Fruit fly (Drosophila melanogaster): ENCODE measurements around the gene Tsp26A.

Gene Tsp26A

DNA sequence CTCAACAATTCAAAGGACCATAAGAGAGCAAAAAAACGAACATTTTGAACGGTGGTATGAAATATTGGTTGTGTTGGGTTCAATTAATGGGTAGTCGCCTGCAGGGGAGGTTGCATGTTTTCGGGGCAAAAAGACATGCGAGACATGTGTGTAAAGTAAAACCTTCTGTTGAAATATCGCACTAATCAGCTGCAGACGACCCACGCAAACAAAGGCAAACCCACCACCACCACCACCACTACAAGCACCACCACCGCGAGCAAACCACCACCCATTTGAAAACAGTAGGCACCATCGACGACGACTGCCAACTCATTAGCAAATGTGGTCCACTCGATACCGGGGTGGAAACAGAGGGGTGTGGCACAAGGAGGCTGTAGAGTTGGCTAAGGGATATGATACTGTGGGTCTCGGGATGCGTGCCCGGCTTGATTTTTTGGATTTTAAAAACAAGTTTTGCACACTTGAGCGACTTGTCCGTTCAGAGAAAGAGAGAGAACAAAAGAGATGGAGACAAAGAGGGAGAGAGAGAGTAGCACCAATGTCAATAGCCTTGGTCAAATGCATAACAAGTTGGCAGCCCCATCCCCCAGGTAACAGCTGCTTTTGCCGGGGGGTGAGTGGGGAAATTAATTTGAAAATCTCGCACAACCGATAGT, 22.8 kb upstream of the Tsp26A start (continued):
- TF ChIP-seq phol (tag; optimal IDR thresholded peaks at IDR 0.05), result no peak
- no peak for TF ChIP-seq CG13424 (tag; optimal IDR thresholded peaks at IDR 0.05)
- TF ChIP-seq usp (GFP tag; optimal IDR thresholded peaks at IDR 0.05), result no peak
- no peak for TF ChIP-seq lov (optimal IDR thresholded peaks at IDR 0.05)
- no peak for TF ChIP-seq lov (GFP tag; IDR thresholded peaks at IDR 0.05)
- no peak for TF ChIP-seq D (optimal IDR thresholded peaks at IDR 0.05)
- TF ChIP-seq D (GFP tag; optimal IDR thresholded peaks at IDR 0.05), result peak; percentile 37
- no peak for TF ChIP-seq CG30403 (GFP tag; optimal IDR thresholded peaks at IDR 0.05)
- TF ChIP-seq dmrt11E (tag; optimal IDR thresholded peaks at IDR 0.05), result no peak
- no peak for TF ChIP-seq ab (GFP tag; optimal IDR thresholded peaks at IDR 0.05)
- no peak for TF ChIP-seq CG18764 (GFP tag; optimal IDR thresholded peaks at IDR 0.05)
- TF ChIP-seq ftz-f1 (GFP tag; optimal IDR thresholded peaks at IDR 0.05), result peak; percentile 85
- TF ChIP-seq CG12659 (GFP tag; optimal IDR thresholded peaks at IDR 0.05), result peak; percentile 22
- no peak for TF ChIP-seq CG5245 (GFP tag; optimal IDR thresholded peaks at IDR 0.05)
- TF ChIP-seq Fer3 (tag; optimal IDR thresholded peaks at IDR 0.05), result no peak
- no peak for TF ChIP-seq gro (GFP tag; optimal IDR thresholded peaks at IDR 0.05)
- peak; percentile 48 for TF ChIP-seq BEAF-32 (GFP tag; optimal IDR thresholded peaks at IDR 0.05)
- no peak for TF ChIP-seq Meics (GFP tag; optimal IDR thresholded peaks at IDR 0.05)
- no peak for TF ChIP-seq CG15601 (tag; optimal IDR thresholded peaks at IDR 0.05)
- TF ChIP-seq az2 (GFP tag; optimal IDR thresholded peaks at IDR 0.05), result no peak
- peak; percentile 10 for TF ChIP-seq YL-1 (GFP tag; optimal IDR thresholded peaks at IDR 0.05)
- TF ChIP-seq lola (GFP tag; optimal IDR thresholded peaks at IDR 0.05), result no peak
- no peak for TF ChIP-seq MBD-R2 (GFP tag; IDR thresholded peaks at IDR 0.05)
- TF ChIP-seq ssp (GFP tag; IDR thresholded peaks at IDR 0.05), result no peak
- peak; percentile 34 for TF ChIP-seq CG12769 (tag; optimal IDR thresholded peaks at IDR 0.05)
- peak; percentile 60 for TF ChIP-seq sug (tag; optimal IDR thresholded peaks at IDR 0.05)
- no peak for TF ChIP-seq NK7.1 (GFP tag; optimal IDR thresholded peaks at IDR 0.05)
- no peak for TF ChIP-seq Mad (GFP tag; optimal IDR thresholded peaks at IDR 0.05)
- TF ChIP-seq kah (GFP tag; optimal IDR thresholded peaks at IDR 0.05), result no peak
- TF ChIP-seq D19B (GFP tag; optimal IDR thresholded peaks at IDR 0.05), result no peak
- TF ChIP-seq sisA (GFP tag; IDR thresholded peaks at IDR 0.05), result no peak
- no peak for TF ChIP-seq CG11723 (GFP tag; optimal IDR thresholded peaks at IDR 0.05)
- TF ChIP-seq unc-4 (GFP tag; IDR thresholded peaks at IDR 0.05; ENCODE audit: partially characterized antibody), result no peak
- TF ChIP-seq CG14014 (GFP tag; IDR thresholded peaks at IDR 0.05), result no peak
- TF ChIP-seq crc (GFP tag; optimal IDR thresholded peaks at IDR 0.05), result no peak
- TF ChIP-seq Deaf1 (tag; optimal IDR thresholded peaks at IDR 0.05), result peak; percentile 64
- TF ChIP-seq gcm2 (GFP tag; optimal IDR thresholded peaks at IDR 0.05), result no peak
- no peak for TF ChIP-seq Sin3A (optimal IDR thresholded peaks at IDR 0.05)
- TF ChIP-seq CG14441 (GFP tag; IDR thresholded peaks at IDR 0.05), result no peak
- TF ChIP-seq Usf (GFP tag; optimal IDR thresholded peaks at IDR 0.05), result no peak
- no peak for TF ChIP-seq peb (GFP tag; IDR thresholded peaks at IDR 0.05)
- TF ChIP-seq unpg (GFP tag; optimal IDR thresholded peaks at IDR 0.05), result no peak
- TF ChIP-seq CG1024 (GFP tag; IDR thresholded peaks at IDR 0.05), result no peak
- no peak for TF ChIP-seq MESR4 (GFP tag; optimal IDR thresholded peaks at IDR 0.05)
- no peak for TF ChIP-seq CG16813 (GFP tag; IDR thresholded peaks at IDR 0.05; ENCODE audit: partially characterized antibody)
- TF ChIP-seq prd (optimal IDR thresholded peaks at IDR 0.05), result no peak
- no peak for TF ChIP-seq prd (GFP tag; IDR thresholded peaks at IDR 0.05)
- TF ChIP-seq CG11560 (tag; IDR thresholded peaks at IDR 0.05), result no peak
- TF ChIP-seq CG12744 (GFP tag; optimal IDR thresholded peaks at IDR 0.05), result no peak
- no peak for TF ChIP-seq ken (GFP tag; IDR thresholded peaks at IDR 0.05)
- TF ChIP-seq jing (GFP tag; optimal IDR thresholded peaks at IDR 0.05), result no peak
- TF ChIP-seq trh (GFP tag; optimal IDR thresholded peaks at IDR 0.05), result no peak
